Fruit fly (Drosophila melanogaster): Measurements from ENCODE around the gene CG34347.

CG34347 gene

DNA sequence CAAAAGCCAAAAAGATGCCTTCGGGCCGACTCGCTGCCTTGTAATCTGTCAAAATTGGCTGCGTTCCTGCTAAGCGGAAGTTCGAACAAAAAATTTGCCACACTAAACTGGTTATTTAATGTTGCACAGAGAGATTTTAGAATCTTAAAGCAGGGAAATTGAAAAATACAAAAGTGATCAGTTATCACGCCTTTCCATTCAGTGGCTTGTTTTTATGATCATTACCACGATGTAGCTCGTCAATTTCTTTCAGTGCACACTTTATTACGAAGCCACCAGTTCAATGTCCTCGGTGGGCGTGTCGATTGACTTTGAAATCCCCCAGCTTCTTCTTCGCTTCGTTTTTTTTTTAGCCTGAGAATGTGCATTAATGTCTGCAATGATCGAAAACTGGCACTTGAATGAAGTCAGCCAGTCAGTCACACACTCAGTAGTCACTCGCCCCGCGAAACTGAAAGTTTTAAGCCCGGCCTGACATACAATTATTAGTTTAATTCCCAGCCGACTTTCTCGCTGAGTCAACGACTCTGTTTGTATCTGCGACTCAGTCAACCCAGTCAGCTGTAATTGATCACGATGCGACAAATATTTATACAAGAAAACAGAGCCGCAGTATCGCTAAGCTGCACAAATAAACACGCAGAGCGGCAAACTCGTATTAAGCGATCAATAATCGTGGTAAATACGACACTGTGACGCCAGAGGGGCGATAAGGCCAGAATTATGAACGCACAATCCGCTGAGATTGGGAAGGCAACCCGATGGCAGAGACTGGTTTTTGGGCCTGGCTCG is 1.9 kb upstream of the CG34347 start (continued):
- TF ChIP-seq Sox14 (GFP tag; optimal IDR thresholded peaks at IDR 0.05) (peak; percentile 34), OdsH (GFP tag; optimal IDR thresholded peaks at IDR 0.05) (peak; percentile 21)

DNA sequence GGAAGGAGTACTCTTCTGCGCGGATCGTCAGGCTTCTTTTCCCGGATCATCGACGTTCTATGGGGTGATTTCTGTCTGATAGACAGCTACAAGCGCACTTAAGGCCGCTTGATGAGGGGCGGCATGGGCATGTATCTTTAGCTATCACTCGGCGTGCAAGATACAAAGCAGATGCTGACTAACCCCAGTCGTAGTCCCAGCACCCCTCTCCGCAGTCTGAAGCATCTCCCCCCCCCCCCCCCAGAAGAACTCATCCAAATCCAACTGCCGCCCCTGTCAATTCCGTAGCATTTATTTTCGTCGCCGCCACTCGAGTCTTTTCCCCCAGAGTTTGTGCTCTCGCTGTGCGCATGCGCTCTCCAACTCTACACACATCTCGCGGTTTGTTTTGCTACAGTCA is 657 bp upstream of the CG34347 start:
- no peak for TF ChIP-seq spab (GFP tag; optimal IDR thresholded peaks at IDR 0.05)
- TF ChIP-seq CG6163 (GFP tag; IDR thresholded peaks at IDR 0.05) = 0 out of 3 replicates have a peak, but pooled peaks have one; percentile 19
- TF ChIP-seq Eip75B (GFP tag; optimal IDR thresholded peaks at IDR 0.05) = no peak
- TF ChIP-seq CG11294 (GFP tag; IDR thresholded peaks at IDR 0.05) = 0 out of 2 replicates have a peak, but pooled peaks have one; percentile 26
- TF ChIP-seq net (GFP tag; optimal IDR thresholded peaks at IDR 0.05) = peak; percentile 13

DNA sequence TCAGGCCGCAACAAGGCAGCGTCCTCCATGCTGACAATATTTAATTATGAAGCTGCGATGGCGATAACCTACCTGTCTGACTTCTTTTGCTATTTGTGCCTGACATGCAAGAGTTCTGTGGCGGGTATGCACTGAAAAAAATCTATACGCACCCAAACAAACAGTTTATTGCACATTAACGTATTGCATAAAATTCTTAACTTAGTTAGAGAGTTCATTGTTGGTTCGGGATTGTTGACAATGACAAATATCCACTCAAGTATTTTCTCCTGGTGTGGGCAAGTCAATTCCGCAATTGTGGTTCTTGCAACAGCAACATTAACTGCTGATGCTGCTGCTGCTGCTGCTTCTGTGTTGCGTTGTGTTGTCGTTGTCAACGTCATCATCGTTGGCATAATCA is 1.3 kb downstream of the CG34347 start:
- TF ChIP-seq CG15336 (GFP tag; IDR thresholded peaks at IDR 0.05) (peak; percentile 52), CG16779 (tag; optimal IDR thresholded peaks at IDR 0.05) (no peak), CG3919 (GFP tag; optimal IDR thresholded peaks at IDR 0.05) (peak; percentile 74), CG3032 (tag; optimal IDR thresholded peaks at IDR 0.05) (peak; percentile 64), Hr39 (GFP tag; optimal IDR thresholded peaks at IDR 0.05) (peak; percentile 5), net (GFP tag; optimal IDR thresholded peaks at IDR 0.05) (peak; percentile 50), Hr38 (GFP tag; optimal IDR thresholded peaks at IDR 0.05) (no peak), Eip78C (GFP tag) (peak; percentile 82), salr (GFP tag; optimal IDR thresholded peaks at IDR 0.05) (peak; percentile 59 to 68), Lpt (GFP tag; optimal IDR thresholded peaks at IDR 0.05) (peak; percentile 18), CG8632 (GFP tag; optimal IDR thresholded peaks at IDR 0.05) (no peak), CG9139 (GFP tag; optimal IDR thresholded peaks at IDR 0.05) (no peak), Eip75B (GFP tag; optimal IDR thresholded peaks at IDR 0.05) (peak; percentile 35), CG11762 (GFP tag; optimal IDR thresholded peaks at IDR 0.05; ENCODE audit: insufficient read depth) (peak; percentile 9), Met (GFP tag; optimal IDR thresholded peaks at IDR 0.05) (peak; percentile 13), fkh (GFP tag; optimal IDR thresholded peaks at IDR 0.05) (no peak), CG8119 (GFP tag; IDR thresholded peaks at IDR 0.05) (peak; percentile 65; the same call in 2 of the 3 replicates), spab (GFP tag; optimal IDR thresholded peaks at IDR 0.05) (peak; percentile 60), vri (GFP tag; optimal IDR thresholded peaks at IDR 0.05) (no peak), Smox (GFP tag; optimal IDR thresholded peaks at IDR 0.05) (no peak), achi (GFP tag; optimal IDR thresholded peaks at IDR 0.05) (peak; percentile 46), CG8319 (GFP tag; optimal IDR thresholded peaks at IDR 0.05) (no peak), Gug (GFP tag; IDR thresholded peaks at IDR 0.05) (peak; percentile 74), acj6 (GFP tag; optimal IDR thresholded peaks at IDR 0.05) (peak; percentile 56), Sox14 (GFP tag; optimal IDR thresholded peaks at IDR 0.05) (peak; percentile 62), OdsH (GFP tag; optimal IDR thresholded peaks at IDR 0.05) (peak; percentile 50), CG34406 (GFP tag; optimal IDR thresholded peaks at IDR 0.05) (no peak), Hr4 (GFP tag; optimal IDR thresholded peaks at IDR 0.05) (peak; percentile 39), Blimp-1 (GFP tag; optimal IDR thresholded peaks at IDR 0.05) (no peak), dac (GFP tag; optimal IDR thresholded peaks at IDR 0.05) (peak; percentile 39), CG4318 (GFP tag; optimal IDR thresholded peaks at IDR 0.05) (peak; percentile 44), pdm3 (GFP tag; optimal IDR thresholded peaks at IDR 0.05) (peak; percentile 49), ss (GFP tag; optimal IDR thresholded peaks at IDR 0.05) (peak; percentile 21 to 25), topi (GFP tag; optimal IDR thresholded peaks at IDR 0.05) (no peak), CG7368 (GFP tag; optimal IDR thresholded peaks at IDR 0.05) (peak; percentile 47), Eip93F (GFP tag; optimal IDR thresholded peaks at IDR 0.05) (no peak), CG6163 (GFP tag; IDR thresholded peaks at IDR 0.05) (peak; percentile 72; the same call in 2 of the 3 replicates), CG6854 (GFP tag; optimal IDR thresholded peaks at IDR 0.05) (no peak), CG11294 (GFP tag; IDR thresholded peaks at IDR 0.05) (no peak), Sox15 (GFP tag; optimal IDR thresholded peaks at IDR 0.05) (no peak), CG1621 (tag; optimal IDR thresholded peaks at IDR 0.05) (peak; percentile 35), CG11902 (GFP tag; optimal IDR thresholded peaks at IDR 0.05) (no peak), CG6276 (GFP tag; optimal IDR thresholded peaks at IDR 0.05) (peak; percentile 42), fd59A (GFP tag; optimal IDR thresholded peaks at IDR 0.05) (peak; percentile 38), CG6808 (GFP tag; optimal IDR thresholded peaks at IDR 0.05) (peak; percentile 61)
